Fruit fly (Drosophila melanogaster) whole organism, embryonic: ENCODE data around the gene CG7878.

ENCODE experiments used
- CG1024 ChIP-seq: fragments of 200-800 bp; sonication (Bioruptor generic); IDR thresholded peaks from 2 replicates; pipeline ENCODE4 v1.3.6; 2022; ENCODE audit warnings: missing biosample characterization, missing genetic modification characterization
- CG11398 ChIP-seq: fragments of 200-800 bp; sonication (Bioruptor generic); optimal IDR thresholded peaks from 2 replicates; lab custom pipeline; 2016; ENCODE audit warnings: missing biosample characterization, missing genetic modification characterization
- CG11504 ChIP-seq: fragments of 200-800 bp; sonication (Bioruptor generic); optimal IDR thresholded peaks from 3 replicates; lab custom pipeline; 2019; ENCODE audit warnings: missing biosample characterization, mild to moderate bottlenecking, missing genetic modification characterization, moderate library complexity
- CG11560 ChIP-seq: fragments of 200-800 bp; sonication (Bioruptor generic); IDR thresholded peaks from 3 replicates; pipeline ENCODE4 v1.3.6; 2022; ENCODE audit warnings: missing biosample characterization, missing genetic modification characterization
- CG12299 ChIP-seq: fragments of 200-800 bp; sonication (Bioruptor generic); optimal IDR thresholded peaks from 2 replicates; lab custom pipeline; 2018; ENCODE audit warnings: missing biosample characterization, mild to moderate bottlenecking, missing genetic modification characterization
- CG1233 ChIP-seq: fragments of 200-800 bp; sonication (Bioruptor generic); optimal IDR thresholded peaks from 4 replicates; lab custom pipeline; 2018; ENCODE audit warnings: missing biosample characterization, mild to moderate bottlenecking, missing genetic modification characterization
- CG13424 ChIP-seq: fragments of 200-800 bp; sonication (Bioruptor generic); optimal IDR thresholded peaks from 2 replicates; lab custom pipeline; 2019; ENCODE audit warnings: missing biosample characterization, mild to moderate bottlenecking, missing genetic modification characterization, moderate library complexity
- CG15073 ChIP-seq: fragments of 200-800 bp; sonication (Bioruptor generic); optimal IDR thresholded peaks from 2 replicates; lab custom pipeline; 2016; ENCODE audit warnings: missing biosample characterization, missing genetic modification characterization
- CG15601 ChIP-seq: fragments of 200-800 bp; sonication (Bioruptor generic); optimal IDR thresholded peaks from 3 replicates; lab custom pipeline; 2019; ENCODE audit warnings: missing biosample characterization, mild to moderate bottlenecking, missing genetic modification characterization, moderate library complexity
- CG32532 ChIP-seq: fragments of 200-800 bp; sonication (Bioruptor generic); IDR thresholded peaks from 2 replicates; pipeline ENCODE4 v1.3.6; 2022; ENCODE audit warnings: missing biosample characterization, missing genetic modification characterization
- CG3847 ChIP-seq: fragments of 200-800 bp; sonication (Bioruptor generic); IDR thresholded peaks from 2 replicates; pipeline ENCODE4 v1.3.6; 2022; ENCODE audit warnings: missing biosample characterization, missing genetic modification characterization
- CG3995 ChIP-seq: fragments of 200-800 bp; sonication (Bioruptor generic); optimal IDR thresholded peaks from 3 replicates; lab custom pipeline; 2016; ENCODE audit warnings: missing biosample characterization, missing genetic modification characterization
- CG6272 ChIP-seq: fragments of 200-800 bp; sonication (Bioruptor generic); IDR thresholded peaks from 2 replicates; pipeline ENCODE4 v1.3.6; 2022; ENCODE audit warnings: missing biosample characterization, missing genetic modification characterization
- CG8478 ChIP-seq: fragments of >200 bp; optimal IDR thresholded peaks from 2 replicates; lab custom pipeline; 2018
- CrebB ChIP-seq: fragments of 200-800 bp; sonication (Bioruptor generic); optimal IDR thresholded peaks from 3 replicates; lab custom pipeline; 2018; ENCODE audit warnings: missing biosample characterization, mild to moderate bottlenecking, missing genetic modification characterization
- D19A ChIP-seq: fragments of 200-800 bp; optimal IDR thresholded peaks from 3 replicates; lab custom pipeline; 2019; ENCODE audit warnings: missing biosample characterization, mild to moderate bottlenecking, missing genetic modification characterization, moderate library complexity
- Doc3 ChIP-seq: fragments of 200-800 bp; sonication (Bioruptor generic); IDR thresholded peaks from 3 replicates; pipeline ENCODE4 v1.3.6; 2022; ENCODE audit warnings: missing biosample characterization, missing genetic modification characterization; ENCODE audit not compliant: partially characterized antibody
- Dp ChIP-seq: fragments of 200-800 bp; sonication (Bioruptor generic); optimal IDR thresholded peaks from 2 replicates; lab custom pipeline; 2018; ENCODE audit warnings: missing biosample characterization, mild to moderate bottlenecking, missing genetic modification characterization, moderate library complexity
- Dref ChIP-seq: fragments of 200-800 bp; sonication (Bioruptor generic); IDR thresholded peaks from 2 replicates; pipeline ENCODE4 v1.3.6; 2022; ENCODE audit warnings: missing biosample characterization, missing genetic modification characterization
- Fer3 ChIP-seq: fragments of 200-800 bp; sonication (Bioruptor generic); optimal IDR thresholded peaks from 2 replicates; lab custom pipeline; 2018; ENCODE audit warnings: missing biosample characterization, mild to moderate bottlenecking, missing genetic modification characterization, moderate library complexity
- HLHmδ ChIP-seq: fragments of 200-800 bp; sonication (Bioruptor generic); optimal IDR thresholded peaks from 2 replicates; lab custom pipeline; 2018; ENCODE audit warnings: missing biosample characterization, mild to moderate bottlenecking, missing genetic modification characterization, moderate library complexity
- Max ChIP-seq: fragments of 200-800 bp; sonication (Bioruptor generic); optimal IDR thresholded peaks from 2 replicates; lab custom pipeline; 2016; ENCODE audit warnings: missing biosample characterization, mild to moderate bottlenecking, missing genetic modification characterization
- Scr ChIP-seq: fragments of 200-800 bp; sonication (Bioruptor generic); IDR thresholded peaks from 2 replicates; pipeline ENCODE4 v1.3.6; 2022; ENCODE audit warnings: missing biosample characterization, missing genetic modification characterization; ENCODE audit not compliant: partially characterized antibody
- TFAM ChIP-seq: fragments of 200-800 bp; sonication (Bioruptor generic); optimal IDR thresholded peaks from 2 replicates; lab custom pipeline; 2017; ENCODE audit warnings: missing biosample characterization, missing genetic modification characterization, inconsistent platforms
- Taf1 ChIP-seq: fragments of 200-800 bp; sonication (Bioruptor generic); IDR thresholded peaks from 2 replicates; pipeline ENCODE4 v1.3.6; 2022; ENCODE audit warnings: missing biosample characterization, missing genetic modification characterization
- Trl ChIP-seq, 3 experiments: fragments of >200 bp in 2 of 3; fragments of 200-800 bp in 1 of 3; sonication (Bioruptor generic) in 1 of 3; optimal IDR thresholded peaks; 2 replicates in 1 of 3; 3 replicates in 2 of 3; lab custom pipeline; 2016 to 2017; ENCODE audit warnings: missing biosample characterization in 1 of 3, missing genetic modification characterization in 1 of 3
- aop ChIP-seq: fragments of 200-800 bp; sonication (Bioruptor generic); IDR thresholded peaks from 2 replicates; pipeline ENCODE4 v1.3.6; 2022; ENCODE audit warnings: missing biosample characterization, missing genetic modification characterization
- cas ChIP-seq: fragments of 200-800 bp; sonication (Bioruptor generic); IDR thresholded peaks from 2 replicates; pipeline ENCODE4 v1.3.6; 2022; ENCODE audit warnings: missing biosample characterization, missing genetic modification characterization
- chinmo ChIP-seq: fragments of 200-800 bp; sonication (Bioruptor generic); IDR thresholded peaks from 4 replicates; pipeline ENCODE4 v1.3.6; 2022; ENCODE audit warnings: missing biosample characterization, missing genetic modification characterization; ENCODE audit not compliant: partially characterized antibody
- ci ChIP-seq: fragments of 200-800 bp; sonication (Bioruptor generic); IDR thresholded peaks from 3 replicates; pipeline ENCODE4 v1.3.6; 2022; ENCODE audit warnings: missing biosample characterization, missing genetic modification characterization
- crol ChIP-seq: fragments of 200-800 bp; sonication (Bioruptor generic); IDR thresholded peaks from 2 replicates; pipeline ENCODE4 v1.3.6; 2022; ENCODE audit warnings: missing biosample characterization, missing genetic modification characterization
- da ChIP-seq: fragments of 200-800 bp; sonication (Bioruptor generic); optimal IDR thresholded peaks from 2 replicates; lab custom pipeline; 2016; ENCODE audit warnings: missing biosample characterization, missing genetic modification characterization
- dimm ChIP-seq: fragments of 200-800 bp; sonication (Bioruptor generic); IDR thresholded peaks from 2 replicates; pipeline ENCODE4 v1.3.6; 2022; ENCODE audit warnings: missing biosample characterization, missing genetic modification characterization
- dm ChIP-seq: fragments of 200-800 bp; sonication (Bioruptor generic); optimal IDR thresholded peaks from 3 replicates; lab custom pipeline; 2016; ENCODE audit warnings: missing biosample characterization, missing genetic modification characterization
- ind ChIP-seq: fragments of 200-800 bp; sonication (Bioruptor generic); optimal IDR thresholded peaks from 3 replicates; lab custom pipeline; 2016; ENCODE audit warnings: missing biosample characterization, missing genetic modification characterization
- insv ChIP-seq, 2 experiments: fragments of 200-800 bp; sonication (Bioruptor generic); optimal IDR thresholded peaks; 3 replicates each; lab custom pipeline; 2016 to 2018; ENCODE audit warnings: missing biosample characterization in 2 of 2, missing genetic modification characterization in 2 of 2
- jumu ChIP-seq: fragments of 200-800 bp; sonication (Bioruptor generic); optimal IDR thresholded peaks from 3 replicates; lab custom pipeline; 2016; ENCODE audit warnings: missing biosample characterization, missing genetic modification characterization
- lilli ChIP-seq: fragments of 200-800 bp; sonication (Bioruptor generic); optimal IDR thresholded peaks from 3 replicates; lab custom pipeline; 2016; ENCODE audit warnings: missing biosample characterization, missing genetic modification characterization
- lmd ChIP-seq: fragments of 200-800 bp; sonication (Bioruptor generic); IDR thresholded peaks from 2 replicates; pipeline ENCODE4 v1.3.6; 2022; ENCODE audit warnings: missing biosample characterization, missing genetic modification characterization
- nom ChIP-seq: fragments of 200-800 bp; sonication (Bioruptor generic); optimal IDR thresholded peaks from 2 replicates; lab custom pipeline; 2017; ENCODE audit warnings: missing biosample characterization, missing genetic modification characterization, mild to moderate bottlenecking, moderate library complexity, missing genetic modification reagents
- otp ChIP-seq: fragments of 200-800 bp; sonication (Bioruptor generic); IDR thresholded peaks from 3 replicates; pipeline ENCODE4, ENCODE4 v1.3.6; 2022; ENCODE audit warnings: missing biosample characterization, missing genetic modification characterization
- p53 ChIP-seq: fragments of 200-800 bp; sonication (Bioruptor generic); optimal IDR thresholded peaks from 2 replicates; lab custom pipeline; 2016; ENCODE audit warnings: missing biosample characterization, missing genetic modification characterization
- pho ChIP-seq: fragments of 200-800 bp; sonication (Bioruptor generic); optimal IDR thresholded peaks from 2 replicates; lab custom pipeline; 2016; ENCODE audit warnings: missing biosample characterization, missing genetic modification characterization
- prd ChIP-seq, 3 experiments: fragments of >200 bp in 2 of 3; fragments of 200-800 bp in 1 of 3; sonication (Bioruptor generic) in 1 of 3; optimal IDR thresholded peaks in 2 of 3; IDR thresholded peaks in 1 of 3; 2 replicates in 2 of 3; 3 replicates in 1 of 3; pipeline versions ENCODE4 v1.3.6 to Lab custom; 2017 to 2022; ENCODE audit warnings: missing biosample characterization in 1 of 3, missing genetic modification characterization in 1 of 3
- repo ChIP-seq: fragments of 200-800 bp; sonication (Bioruptor generic); optimal IDR thresholded peaks from 2 replicates; lab custom pipeline; 2016; ENCODE audit warnings: missing biosample characterization, missing genetic modification characterization
- sens-2 ChIP-seq: fragments of 200-800 bp; sonication (Bioruptor generic); IDR thresholded peaks from 2 replicates; pipeline ENCODE4 v1.3.6; 2022; ENCODE audit warnings: missing biosample characterization, missing genetic modification characterization
- sima ChIP-seq: fragments of 200-800 bp; sonication (Bioruptor generic); optimal IDR thresholded peaks from 2 replicates; lab custom pipeline; 2016; ENCODE audit warnings: missing biosample characterization, missing genetic modification characterization
- stc ChIP-seq: fragments of 200-800 bp; sonication (Bioruptor generic); IDR thresholded peaks from 2 replicates; pipeline ENCODE4 v1.3.6; 2022; ENCODE audit warnings: missing biosample characterization, missing genetic modification characterization
- usp ChIP-seq: fragments of >200 bp; optimal IDR thresholded peaks from 2 replicates; lab custom pipeline; 2017; ENCODE audit warnings: missing biosample characterization, missing genetic modification characterization

Gene CG7878

dm6 chr3R:8119457-8120337 lies 2.8 kb upstream of the CG7878 start (continued):
- TF ChIP-seq chinmo (GFP tag; lab: Robert Waterston, UW) (peak; percentile 96), dm (GFP tag; lab: Kevin White, UChicago) (peak; percentile 20), dimm (no peak), Scr (GFP tag; lab: Robert Waterston, UW) (no peak), Trl (optimal IDR thresholded peaks at IDR 0.05; lab: Kevin White, UChicago) (peak; percentile 81 to 92), Trl (GFP tag; optimal IDR thresholded peaks at IDR 0.05; lab: Kevin White, UChicago) (peak; percentile 28), Fer3 (tag; lab: Kevin White, UChicago) (peak; percentile 84), repo (GFP tag; lab: Kevin White, UChicago) (no peak), nom (GFP tag; lab: Kevin White, UChicago) (no peak), jumu (no peak), CG6272 (GFP tag; lab: Robert Waterston, UW) (peak; percentile 57), stc (GFP tag; lab: Robert Waterston, UW) (no peak; the same call in 1 of the 2 replicates), HLHmδ (peak; percentile 24), CG1024 (GFP tag; lab: Robert Waterston, UW) (no peak), crol (GFP tag; lab: Robert Waterston, UW) (no peak), usp (GFP tag; lab: Kevin White, UChicago) (no peak), Taf1 (GFP tag; lab: Robert Waterston, UW) (peak; percentile 64; the same call in 1 of the 2 replicates), lilli (GFP tag; lab: Kevin White, UChicago) (peak; percentile 12), ci (GFP tag; lab: Robert Waterston, UW) (no peak; the same call in 1 of the 3 replicates), CG3847 (GFP tag; lab: Robert Waterston, UW) (peak; percentile 59), CG15073 (no peak), ind (GFP tag; lab: Kevin White, UChicago) (peak; percentile 54), insv (GFP tag; optimal IDR thresholded peaks at IDR 0.05; lab: Kevin White, UChicago) (peak in 1 of 2 experiments; percentile 24), sima (GFP tag; lab: Kevin White, UChicago) (no peak), Max (peak; percentile 22), otp (GFP tag; lab: Robert Waterston, UW) (no peak), p53 (GFP tag; lab: Kevin White, UChicago) (no peak), cas (GFP tag; lab: Robert Waterston, UW) (peak; percentile 21; the same call in 1 of the 2 replicates), Dp (GFP tag; lab: Kevin White, UChicago) (no peak), CG3995 (GFP tag; lab: Kevin White, UChicago) (no peak), Doc3 (no peak), CG8478 (lab: Kevin White, UChicago) (no peak), CG15601 (tag; lab: Kevin White, UChicago) (peak; percentile 41), CG11398 (GFP tag; lab: Kevin White, UChicago) (no peak), prd (optimal IDR thresholded peaks at IDR 0.05; lab: Kevin White, UChicago) (no peak), prd (GFP tag; IDR thresholded peaks at IDR 0.05; lab: Robert Waterston, UW) (peak; percentile 74), CG1233 (GFP tag; lab: Kevin White, UChicago) (peak; percentile 59), CG32532 (GFP tag; lab: Robert Waterston, UW) (peak; percentile 87), D19A (peak; percentile 78), da (GFP tag; lab: Kevin White, UChicago) (no peak), pho (GFP tag; lab: Kevin White, UChicago) (no peak), CrebB (peak; percentile 45), Dref (GFP tag; lab: Robert Waterston, UW) (0 out of 2 replicates have a peak, but pooled peaks have one; percentile 22), CG11504 (tag; lab: Kevin White, UChicago) (peak; percentile 75), CG12299 (tag; lab: Kevin White, UChicago) (peak; percentile 37), CG13424 (tag; lab: Kevin White, UChicago) (peak; percentile 75), TFAM (GFP tag; lab: Kevin White, UChicago) (no peak), CG11560 (tag; lab: Robert Waterston, UW) (peak; percentile 43; the same call in 2 of the 3 replicates), sens-2 (GFP tag; lab: Robert Waterston, UW) (0 out of 2 replicates have a peak, but pooled peaks have one; percentile 44), aop (GFP tag; lab: Robert Waterston, UW) (no peak), lmd (GFP tag; lab: Robert Waterston, UW) (peak; percentile 75)
